Fruit fly (Drosophila melanogaster): ENCODE results near the gene Prp31.

DNA sequence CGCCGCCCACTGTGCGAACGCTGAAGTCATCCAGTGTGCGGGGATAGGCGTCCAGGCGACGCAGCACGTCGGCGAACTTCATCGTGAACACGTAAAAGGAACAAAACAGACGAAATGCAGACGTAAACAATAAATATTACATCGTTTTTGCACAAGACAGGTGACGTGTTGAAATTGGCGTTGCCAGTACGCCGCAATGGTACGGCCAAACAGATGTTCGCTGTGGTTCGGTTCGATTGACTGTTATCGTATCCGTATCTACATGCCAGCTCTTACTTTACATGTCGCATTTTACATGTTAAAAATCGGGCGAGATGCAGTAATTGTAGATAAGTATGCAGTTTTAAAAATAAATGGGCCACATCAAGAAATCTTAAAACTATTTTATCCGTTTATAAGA lies 4.5 kb downstream of the Prp31 start, which contains the start of gene CG7011:
- TF ChIP-seq psq (optimal IDR thresholded peaks at IDR 0.05) (no peak), usp (GFP tag; optimal IDR thresholded peaks at IDR 0.05) (no peak)

Data from whole organism.